Fruit fly (Drosophila melanogaster) Kc167 (cell line): ENCODE results near the gene CG5521.

ENCODE experiments used
- Myc ChIP-seq: fragments of >200 bp; optimal IDR thresholded peaks from 2 replicates; lab custom pipeline; 2017; ENCODE audit warnings: missing external identifiers
- Sin3A ChIP-seq: fragments of >200 bp; optimal IDR thresholded peaks from 2 replicates; lab custom pipeline; 2018; ENCODE audit warnings: missing external identifiers
- h ChIP-seq: fragments of >200 bp; optimal IDR thresholded peaks from 3 replicates; lab custom pipeline; 2018; ENCODE audit warnings: missing external identifiers
- insv ChIP-seq: fragments of >200 bp; optimal IDR thresholded peaks from 3 replicates; lab custom pipeline; 2018; ENCODE audit warnings: missing external identifiers
- psq ChIP-seq: fragments of >200 bp; optimal IDR thresholded peaks from 2 replicates; lab custom pipeline; 2017; ENCODE audit warnings: missing external identifiers
- ttk ChIP-seq: sonication (Bioruptor generic); optimal IDR thresholded peaks from 2 replicates; lab custom pipeline; 2017; ENCODE audit warnings: missing external identifiers

The CG5521 gene

dm6 chr3R:26989802-26990509 is 23.2 kb downstream of the CG5521 start, which contains the start of gene CG31076:
TSS of gene CG31076 (minus strand) at chr3R:26989852.
- TF ChIP-seq ttk (lab: Kevin White, UChicago): no peak
- TF ChIP-seq h: no peak
- TF ChIP-seq Sin3A (lab: Kevin White, UChicago): no peak
- no peak for TF ChIP-seq insv (lab: Kevin White, UChicago)
- TF ChIP-seq psq (lab: Kevin White, UChicago): no peak
- TF ChIP-seq Myc (lab: Kevin White, UChicago): no peak

- TF ChIP-seq ttk (lab: Kevin White, UChicago) (no peak), psq (lab: Kevin White, UChicago) (no peak), Myc (lab: Kevin White, UChicago) (no peak), insv (lab: Kevin White, UChicago) (no peak), h (no peak), Sin3A (lab: Kevin White, UChicago) (no peak)
These were observed 27.8 kb downstream of the CG5521 start, which contains the start of gene TwdlC for dm6 chr3R:26994532-26994931. TSS of gene TwdlC (plus strand) at chr3R:26994832.

- no peak for TF ChIP-seq insv (lab: Kevin White, UChicago)
- TF ChIP-seq ttk (lab: Kevin White, UChicago): no peak
- no peak for TF ChIP-seq Sin3A (lab: Kevin White, UChicago)
- TF ChIP-seq h: no peak
- no peak for TF ChIP-seq Myc (lab: Kevin White, UChicago)
- TF ChIP-seq psq (lab: Kevin White, UChicago): no peak
These were observed 29.9 kb downstream of the CG5521 start, which contains the start of gene RYa-R for dm6 chr3R:26996642-26997041. TSS of gene RYa-R (plus strand) at chr3R:26996980.

- no peak for TF ChIP-seq Sin3A (lab: Kevin White, UChicago)
- no peak for TF ChIP-seq psq (lab: Kevin White, UChicago)
- TF ChIP-seq insv (lab: Kevin White, UChicago): no peak
These were observed 32.7 kb downstream of the CG5521 start, which contains the start of gene CG31077 for dm6 chr3R:26999452-26999851. TSS of gene CG31077 (plus strand) at chr3R:26999752.

- TF ChIP-seq Myc (lab: Kevin White, UChicago) (no peak), Sin3A (lab: Kevin White, UChicago) (no peak), h (no peak), ttk (lab: Kevin White, UChicago) (no peak), psq (lab: Kevin White, UChicago) (no peak), insv (lab: Kevin White, UChicago) (no peak)
These were observed 36.1 kb downstream of the CG5521 start for dm6 chr3R:27002787-27003186.

dm6 chr3R:27005338-27005737 is 38.6 kb downstream of the CG5521 start, which contains the start of gene CG6296:
TSS of gene CG6296 (minus strand) at chr3R:27005469.
- no peak for TF ChIP-seq h
- no peak for TF ChIP-seq Myc (lab: Kevin White, UChicago)
- no peak for TF ChIP-seq psq (lab: Kevin White, UChicago)
- TF ChIP-seq ttk (lab: Kevin White, UChicago): no peak
- TF ChIP-seq insv (lab: Kevin White, UChicago): no peak

dm6 chr3R:27007022-27007421 is 40.3 kb downstream of the CG5521 start, which contains the start of gene CG6295:
TSS of gene CG6295 (minus strand) at chr3R:27007055.
- TF ChIP-seq insv (lab: Kevin White, UChicago): no peak
- TF ChIP-seq Myc (lab: Kevin White, UChicago): no peak
- TF ChIP-seq Sin3A (lab: Kevin White, UChicago): no peak
- TF ChIP-seq ttk (lab: Kevin White, UChicago): no peak
- no peak for TF ChIP-seq h
- TF ChIP-seq psq (lab: Kevin White, UChicago): no peak

dm6 chr3R:27018187-27018586 is 51.5 kb downstream of the CG5521 start, which contains the start of gene CG17192:
TSS of gene CG17192 (minus strand) at chr3R:27018287.
- TF ChIP-seq h (no peak), psq (lab: Kevin White, UChicago) (no peak), Sin3A (lab: Kevin White, UChicago) (no peak), insv (lab: Kevin White, UChicago) (no peak)

- TF ChIP-seq insv (lab: Kevin White, UChicago) (no peak), ttk (lab: Kevin White, UChicago) (no peak), Myc (lab: Kevin White, UChicago) (no peak), psq (lab: Kevin White, UChicago) (no peak), Sin3A (lab: Kevin White, UChicago) (no peak), h (no peak)
These were observed 53.0 kb downstream of the CG5521 start, which contains the start of gene CG17191 for dm6 chr3R:27019701-27020172. TSS of gene CG17191 (minus strand) at chr3R:27019751.

dm6 chr3R:27021278-27021677 is 54.5 kb downstream of the CG5521 start, which contains the start of gene CG6283:
TSS of gene CG6283 (minus strand) at chr3R:27021378.
- no peak for TF ChIP-seq ttk (lab: Kevin White, UChicago)
- TF ChIP-seq Sin3A (lab: Kevin White, UChicago): no peak
- TF ChIP-seq h: no peak
- TF ChIP-seq psq (lab: Kevin White, UChicago): no peak
- TF ChIP-seq insv (lab: Kevin White, UChicago): no peak
- TF ChIP-seq Myc (lab: Kevin White, UChicago): no peak

dm6 chr3R:27023117-27023516 is 56.4 kb downstream of the CG5521 start, which contains the start of gene CG6277:
TSS of gene CG6277 (minus strand) at chr3R:27023217.
- no peak for TF ChIP-seq psq (lab: Kevin White, UChicago)
- TF ChIP-seq ttk (lab: Kevin White, UChicago): no peak
- no peak for TF ChIP-seq Sin3A (lab: Kevin White, UChicago)
- no peak for TF ChIP-seq h
- no peak for TF ChIP-seq insv (lab: Kevin White, UChicago)
- TF ChIP-seq Myc (lab: Kevin White, UChicago): no peak
